Fruit fly (Drosophila melanogaster): ENCODE measurements around the gene CG5162.

Gene CG5162

dm6 chrX:17176542-17176941 lies 38.6 kb upstream of the CG5162 start (continued):
- TF ChIP-seq CG4730 (GFP tag; IDR thresholded peaks at IDR 0.05) (peak; percentile 31; the same call in 1 of the 2 replicates), D19B (GFP tag; optimal IDR thresholded peaks at IDR 0.05) (no peak), zfh2 (GFP tag; optimal IDR thresholded peaks at IDR 0.05) (no peak), Oli (tag; optimal IDR thresholded peaks at IDR 0.05) (peak; percentile 45), CG8281 (tag; optimal IDR thresholded peaks at IDR 0.05) (no peak), slp2 (GFP tag; optimal IDR thresholded peaks at IDR 0.05) (peak; percentile 46), org-1 (GFP tag; optimal IDR thresholded peaks at IDR 0.05) (no peak), HHEX (GFP tag; optimal IDR thresholded peaks at IDR 0.05) (peak; percentile 36), dysf (GFP tag; IDR thresholded peaks at IDR 0.05) (peak; percentile 72), CG17829 (tag; optimal IDR thresholded peaks at IDR 0.05) (peak; percentile 17), CG4424 (GFP tag; optimal IDR thresholded peaks at IDR 0.05) (peak; percentile 41), shn (GFP tag; optimal IDR thresholded peaks at IDR 0.05) (peak; percentile 16), disco-r (GFP tag; optimal IDR thresholded peaks at IDR 0.05) (peak; percentile 48), CG6813 (GFP tag; optimal IDR thresholded peaks at IDR 0.05) (peak; percentile 32), Hr39 (optimal IDR thresholded peaks at IDR 0.05) (no peak), sd (tag; optimal IDR thresholded peaks at IDR 0.05) (peak; percentile 25), pho (GFP tag; optimal IDR thresholded peaks at IDR 0.05) (no peak), jigr1 (GFP tag; IDR thresholded peaks at IDR 0.05) (no peak), Fer3 (tag; optimal IDR thresholded peaks at IDR 0.05) (peak; percentile 44), Six4 (GFP tag; optimal IDR thresholded peaks at IDR 0.05) (peak; percentile 7), gfzf (GFP tag; optimal IDR thresholded peaks at IDR 0.05) (no peak), sna (GFP tag; IDR thresholded peaks at IDR 0.05; ENCODE audit: partially characterized antibody) (no peak), Awh (GFP tag; IDR thresholded peaks at IDR 0.05) (peak; percentile 74; the same call in 1 of the 2 replicates), D19A (tag; optimal IDR thresholded peaks at IDR 0.05) (peak; percentile 34), CG3995 (GFP tag; optimal IDR thresholded peaks at IDR 0.05) (no peak), CG9797 (GFP tag; optimal IDR thresholded peaks at IDR 0.05) (no peak), CG6254 (GFP tag; optimal IDR thresholded peaks at IDR 0.05) (peak; percentile 16), Atf3 (GFP tag; optimal IDR thresholded peaks at IDR 0.05) (no peak), Adf1 (GFP tag; IDR thresholded peaks at IDR 0.05) (no peak), CG1603 (tag; optimal IDR thresholded peaks at IDR 0.05) (peak; percentile 30), lola (GFP tag; optimal IDR thresholded peaks at IDR 0.05) (no peak), CG13624 (GFP tag; optimal IDR thresholded peaks at IDR 0.05) (peak; percentile 62), HLH3B (GFP tag; IDR thresholded peaks at IDR 0.05) (peak; percentile 51; the same call in 1 of the 2 replicates), CG34376 (GFP tag; optimal IDR thresholded peaks at IDR 0.05) (no peak), CG4854 (GFP tag; optimal IDR thresholded peaks at IDR 0.05) (no peak), aop (GFP tag; IDR thresholded peaks at IDR 0.05) (no peak), PHDP (tag; optimal IDR thresholded peaks at IDR 0.05) (peak; percentile 51), grn (GFP tag; optimal IDR thresholded peaks at IDR 0.05) (no peak), CG14050 (GFP tag; IDR thresholded peaks at IDR 0.05) (peak; percentile 69), CG7786 (GFP tag; optimal IDR thresholded peaks at IDR 0.05) (peak; percentile 35), Dbx (GFP tag; IDR thresholded peaks at IDR 0.05) (peak; percentile 61; the same call in 2 of the 3 replicates), sug (tag; optimal IDR thresholded peaks at IDR 0.05) (peak; percentile 3), Blimp-1 (GFP tag; optimal IDR thresholded peaks at IDR 0.05) (peak; percentile 53), Camta (GFP tag; optimal IDR thresholded peaks at IDR 0.05) (peak; percentile 48), Oaz (GFP tag; IDR thresholded peaks at IDR 0.05) (peak; percentile 41; the same call in 1 of the 2 replicates), lov (optimal IDR thresholded peaks at IDR 0.05) (no peak), lov (GFP tag; IDR thresholded peaks at IDR 0.05) (peak; percentile 42; the same call in 1 of the 3 replicates), CG17385 (GFP tag; optimal IDR thresholded peaks at IDR 0.05) (peak; percentile 30), CG11723 (GFP tag; optimal IDR thresholded peaks at IDR 0.05) (no peak), Lim3 (GFP tag; IDR thresholded peaks at IDR 0.05) (no peak), Ssrp (tag; optimal IDR thresholded peaks at IDR 0.05) (no peak), E2f1 (GFP tag; IDR thresholded peaks at IDR 0.05) (peak; percentile 63)
